Fruit fly (Drosophila melanogaster) Kc167 (cell line): ENCODE data around the gene cnc.

ENCODE experiments used
- Sin3A ChIP-seq: fragments of >200 bp; optimal IDR thresholded peaks from 2 replicates; lab custom pipeline; 2018; ENCODE audit warnings: missing external identifiers
- psq ChIP-seq: fragments of >200 bp; optimal IDR thresholded peaks from 2 replicates; lab custom pipeline; 2017; ENCODE audit warnings: missing external identifiers
- ttk ChIP-seq: sonication (Bioruptor generic); optimal IDR thresholded peaks from 2 replicates; lab custom pipeline; 2017; ENCODE audit warnings: missing external identifiers

dm6 chr3R:23139634-23140010 lies 86.9 kb downstream of the cnc start:
- TF ChIP-seq ttk (lab: Kevin White, UChicago) (no peak), Sin3A (lab: Kevin White, UChicago) (no peak), psq (lab: Kevin White, UChicago) (no peak)
